Fruit fly (Drosophila melanogaster): ENCODE measurements around the gene CG17493.
A peak's percentile ranks its signal among the peaks of the same experiment; 100 is the strongest.

CG17493 gene

DNA sequence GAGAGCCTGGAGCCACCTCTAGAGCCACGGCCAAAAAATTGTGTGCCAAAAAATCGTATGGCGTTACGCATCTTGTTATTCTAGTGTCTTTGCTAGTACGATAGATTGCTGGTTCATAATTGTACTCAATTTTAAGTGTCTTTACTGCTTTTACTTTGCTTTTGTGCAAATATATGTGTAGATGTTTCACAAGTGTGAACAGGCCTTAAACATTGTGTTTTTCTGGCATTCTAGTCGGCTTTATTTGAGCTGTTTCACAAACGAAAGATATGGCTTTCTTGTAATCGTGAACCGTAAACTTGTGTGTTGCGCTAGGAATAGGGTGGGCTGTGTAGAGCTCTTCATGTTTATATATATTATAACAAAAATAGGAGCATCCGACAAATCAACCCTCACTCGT is at the start of gene CG17493:
Gene CG17493 (plus strand): TSS at position 25 of the 400 bp plus-strand sequence.
- no peak for TF ChIP-seq CG8478 (optimal IDR thresholded peaks at IDR 0.05)
- TF ChIP-seq CTCF (optimal IDR thresholded peaks at IDR 0.05): no peak

DNA sequence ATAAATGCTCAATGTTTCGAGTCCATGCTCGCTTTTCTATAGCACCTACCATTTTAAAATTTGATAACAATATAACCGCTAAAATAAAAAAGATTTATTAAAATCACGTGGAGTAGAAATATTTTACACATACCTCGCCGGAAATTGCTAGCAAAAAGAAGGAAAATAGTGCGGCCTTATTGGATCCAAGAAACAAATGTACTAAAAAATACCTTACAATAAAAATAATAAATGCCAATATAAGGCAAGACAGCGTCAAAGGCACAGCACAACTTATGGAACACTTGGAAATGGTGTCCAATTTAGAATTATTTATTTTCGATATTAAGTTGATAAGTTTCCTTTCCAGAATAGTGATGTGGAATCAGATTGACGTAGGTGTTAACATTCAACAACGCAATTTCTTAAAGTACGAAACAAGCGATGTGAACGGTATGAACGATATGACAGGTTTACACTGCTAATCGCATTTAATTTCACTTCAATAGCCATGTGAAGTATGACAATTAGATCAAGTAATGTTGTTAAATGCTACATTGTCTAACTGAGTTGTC is 13.3 kb upstream of the CG17493 start, which contains the start of gene RpL5:
Gene RpL5 (minus strand): TSS at position 397 of the 554 bp plus-strand sequence.
- peak in 1 of 2 experiments; percentile 15 for TF ChIP-seq CTCF (optimal IDR thresholded peaks at IDR 0.05)
- no peak for TF ChIP-seq CG8478 (optimal IDR thresholded peaks at IDR 0.05)

DNA sequence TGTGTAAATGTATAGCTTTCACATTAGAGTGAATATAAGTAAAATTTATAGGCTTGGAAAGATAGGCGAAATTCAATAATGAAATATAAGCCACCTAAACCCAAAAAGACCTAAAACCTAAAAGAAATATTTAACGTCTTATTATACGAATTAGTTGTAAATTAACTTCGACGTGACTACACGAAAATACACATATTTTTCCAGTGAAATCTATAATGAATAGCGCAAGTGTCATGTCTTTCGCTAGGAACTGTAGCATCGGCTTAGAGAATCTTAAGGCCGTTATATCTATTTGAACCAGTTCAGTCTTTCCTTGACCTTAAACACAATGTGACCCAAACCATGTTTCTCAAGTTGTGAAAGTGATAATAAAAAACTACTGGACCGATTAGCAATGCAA is 12.5 kb upstream of the CG17493 start, which contains the start of gene CG17490:
Gene CG17490 (plus strand): TSS at position 301 of the 400 bp plus-strand sequence.
- no peak for TF ChIP-seq CTCF (optimal IDR thresholded peaks at IDR 0.05)
- no peak for TF ChIP-seq CG8478 (optimal IDR thresholded peaks at IDR 0.05)

DNA sequence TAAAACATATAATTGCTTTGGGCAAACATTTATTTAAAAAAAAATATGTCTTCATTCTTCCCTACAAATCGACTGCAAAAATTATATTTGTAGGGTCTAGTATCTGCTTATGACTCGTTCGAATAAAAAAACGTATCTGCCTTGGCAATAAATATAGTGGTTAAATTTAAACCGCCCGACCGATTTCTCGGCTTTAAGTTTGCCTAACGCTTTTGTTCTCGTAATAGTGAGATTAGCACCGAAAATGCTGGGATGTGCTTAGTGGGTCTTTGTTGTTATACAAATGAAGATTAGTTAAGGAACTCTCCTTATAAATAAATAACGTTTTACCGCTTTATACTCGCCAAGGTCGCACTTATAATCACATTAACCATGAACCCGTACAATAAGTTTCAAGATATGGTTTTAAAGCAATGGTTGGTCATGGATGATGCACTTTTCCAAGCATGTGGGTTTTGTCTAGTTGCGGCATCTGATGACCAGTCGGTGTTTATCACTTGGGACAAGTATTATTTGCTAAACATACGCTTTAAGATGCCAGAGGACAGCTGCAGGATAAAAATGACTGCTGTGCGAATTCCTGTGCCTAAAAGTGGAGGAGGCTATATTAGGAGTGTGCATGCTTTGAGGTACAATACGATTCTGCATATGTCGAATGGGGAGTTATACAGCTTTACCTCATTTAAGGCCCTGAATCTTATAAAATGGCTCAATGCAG is 11.8 kb upstream of the CG17493 start:
- TF ChIP-seq CG8478 (optimal IDR thresholded peaks at IDR 0.05) (no peak), CTCF (optimal IDR thresholded peaks at IDR 0.05) (no peak)

DNA sequence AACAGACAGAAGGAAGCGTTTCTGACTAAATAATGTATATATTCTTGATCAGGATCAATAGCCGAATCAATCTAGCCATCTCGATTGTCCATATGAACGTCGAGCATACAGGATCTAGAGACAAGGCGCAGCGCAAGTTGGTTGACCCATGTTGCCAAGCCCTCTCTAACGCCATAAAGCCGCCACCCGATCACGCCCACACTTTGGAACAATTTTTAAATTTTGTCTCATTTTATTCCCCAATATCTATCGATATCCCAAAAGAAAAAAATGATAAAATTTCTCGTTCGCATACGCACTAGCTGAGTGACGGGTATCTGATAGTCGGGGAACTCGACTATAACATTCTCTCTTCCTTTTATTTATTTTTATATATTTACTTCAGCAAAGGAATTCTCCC is 16.4 kb downstream of the CG17493 start:
- TF ChIP-seq CG8478 (optimal IDR thresholded peaks at IDR 0.05): no peak
- no peak for TF ChIP-seq CTCF (optimal IDR thresholded peaks at IDR 0.05)

DNA sequence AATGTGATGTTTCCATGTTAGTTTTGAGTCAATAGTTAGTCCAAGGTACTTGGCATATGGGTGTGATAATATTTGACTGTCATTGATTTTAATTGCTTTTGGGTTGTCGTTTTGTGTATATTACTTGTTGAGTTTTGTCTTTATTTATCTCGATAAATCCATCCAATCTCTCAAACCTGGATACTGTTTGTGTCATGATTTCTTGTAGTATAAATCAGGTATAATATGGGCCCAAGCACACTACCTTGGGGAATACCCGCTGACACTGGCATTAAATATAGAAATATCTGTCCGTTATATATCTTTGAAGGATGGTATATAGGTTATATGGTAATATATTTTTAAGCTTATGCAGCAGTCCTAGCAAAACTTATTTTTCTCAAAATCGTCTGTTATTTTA is 17.6 kb downstream of the CG17493 start:
- TF ChIP-seq CTCF (optimal IDR thresholded peaks at IDR 0.05) (no peak), CG8478 (optimal IDR thresholded peaks at IDR 0.05) (no peak)

DNA sequence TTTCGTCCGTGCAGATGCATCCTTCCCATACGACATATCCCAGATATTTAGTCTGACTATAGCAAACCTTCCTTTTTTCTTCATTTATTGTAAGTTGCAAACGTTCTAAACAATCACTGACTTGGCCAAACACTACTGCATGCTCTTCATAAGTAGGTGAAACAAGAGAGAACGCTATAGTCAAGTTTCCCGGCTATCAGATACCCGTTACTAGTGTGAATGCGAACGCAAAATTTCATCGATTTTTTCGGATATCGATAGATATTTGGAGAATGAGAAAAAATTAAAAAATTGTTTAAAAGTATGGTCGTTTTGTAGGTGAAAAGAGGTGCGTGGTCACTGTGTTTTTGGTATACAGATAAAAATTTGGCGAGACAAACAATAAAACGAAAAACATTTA is 19.7 kb downstream of the CG17493 start:
- no peak for TF ChIP-seq CTCF (optimal IDR thresholded peaks at IDR 0.05)
- TF ChIP-seq CG8478 (optimal IDR thresholded peaks at IDR 0.05): no peak

DNA sequence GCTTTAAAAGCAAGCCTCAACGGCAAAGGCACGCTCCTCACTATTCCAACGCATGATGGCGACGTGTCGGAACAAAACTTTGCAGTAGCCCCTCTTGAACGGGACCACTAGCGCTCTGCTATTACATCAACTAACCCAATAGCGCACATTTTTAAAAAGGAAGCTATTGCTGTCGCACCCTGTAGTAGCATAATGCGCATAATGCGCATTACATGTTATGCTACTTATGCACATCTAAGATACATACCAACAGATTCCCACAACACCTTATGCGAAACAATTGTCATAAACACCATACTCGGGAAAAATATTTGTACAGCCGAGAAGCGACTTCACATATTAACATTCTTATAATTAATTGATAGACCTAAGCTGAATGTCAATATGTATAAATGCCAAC is 20.2 kb downstream of the CG17493 start:
- TF ChIP-seq CG8478 (optimal IDR thresholded peaks at IDR 0.05): no peak
- no peak for TF ChIP-seq CTCF (optimal IDR thresholded peaks at IDR 0.05)

DNA sequence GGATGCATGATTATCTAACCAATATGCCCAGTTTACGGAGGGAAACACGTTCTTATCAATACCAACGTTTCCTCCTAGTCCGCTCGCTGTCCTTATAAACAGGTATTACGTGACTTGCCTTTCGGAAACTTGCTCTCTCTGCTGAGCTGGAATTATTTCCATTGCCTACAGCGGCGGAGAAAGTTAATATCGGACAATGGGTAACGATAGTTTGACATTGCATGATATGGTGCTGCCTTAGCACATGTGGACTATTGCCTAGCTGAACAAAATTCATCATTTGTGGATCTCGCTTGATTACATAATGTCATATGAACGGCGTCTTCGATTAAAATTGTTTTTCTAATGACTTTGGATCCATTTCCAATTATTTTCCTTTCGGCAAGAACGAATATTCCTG is 24.4 kb downstream of the CG17493 start:
- TF ChIP-seq CTCF (optimal IDR thresholded peaks at IDR 0.05): no peak
- TF ChIP-seq CG8478 (optimal IDR thresholded peaks at IDR 0.05): no peak

DNA sequence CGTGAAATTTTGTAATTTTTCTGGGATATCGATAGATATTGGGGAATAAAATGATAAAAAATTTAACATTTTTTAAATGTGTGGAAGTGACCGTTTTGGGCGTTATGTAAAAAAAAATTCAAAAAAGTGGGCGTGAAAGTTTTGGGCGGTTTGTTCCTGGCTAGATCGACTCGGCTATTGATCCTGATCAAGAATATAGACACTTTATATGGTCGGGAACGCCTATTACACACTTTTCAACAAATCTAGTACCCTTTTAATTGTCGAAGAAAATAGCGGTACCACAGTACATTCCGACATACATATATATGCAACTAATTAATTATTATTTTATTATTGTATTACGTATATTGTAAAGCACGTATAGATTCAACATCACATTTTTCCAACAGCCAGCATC is 25.5 kb downstream of the CG17493 start:
- TF ChIP-seq CG8478 (optimal IDR thresholded peaks at IDR 0.05): no peak
- TF ChIP-seq CTCF (optimal IDR thresholded peaks at IDR 0.05): no peak

DNA sequence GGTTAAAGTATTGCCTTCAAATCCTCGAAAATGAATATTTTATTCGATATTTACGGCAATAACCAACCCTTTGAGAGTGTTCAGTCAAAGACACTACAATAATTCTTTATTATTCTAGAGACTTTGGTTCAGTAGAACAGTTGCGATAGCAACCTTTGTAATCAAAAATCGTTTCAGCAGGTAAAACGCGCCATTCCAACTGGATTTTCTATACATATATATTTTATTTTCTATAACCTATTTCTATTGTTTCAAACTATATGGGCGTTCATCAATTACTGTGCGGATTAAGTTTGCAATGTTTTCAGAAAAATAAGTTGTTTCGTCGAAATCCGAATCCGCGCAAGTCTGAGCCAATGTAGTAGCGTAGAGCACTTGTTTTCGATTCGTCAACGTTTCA is 28.0 kb downstream of the CG17493 start:
- TF ChIP-seq CTCF (optimal IDR thresholded peaks at IDR 0.05) (no peak), CG8478 (optimal IDR thresholded peaks at IDR 0.05) (no peak)

DNA sequence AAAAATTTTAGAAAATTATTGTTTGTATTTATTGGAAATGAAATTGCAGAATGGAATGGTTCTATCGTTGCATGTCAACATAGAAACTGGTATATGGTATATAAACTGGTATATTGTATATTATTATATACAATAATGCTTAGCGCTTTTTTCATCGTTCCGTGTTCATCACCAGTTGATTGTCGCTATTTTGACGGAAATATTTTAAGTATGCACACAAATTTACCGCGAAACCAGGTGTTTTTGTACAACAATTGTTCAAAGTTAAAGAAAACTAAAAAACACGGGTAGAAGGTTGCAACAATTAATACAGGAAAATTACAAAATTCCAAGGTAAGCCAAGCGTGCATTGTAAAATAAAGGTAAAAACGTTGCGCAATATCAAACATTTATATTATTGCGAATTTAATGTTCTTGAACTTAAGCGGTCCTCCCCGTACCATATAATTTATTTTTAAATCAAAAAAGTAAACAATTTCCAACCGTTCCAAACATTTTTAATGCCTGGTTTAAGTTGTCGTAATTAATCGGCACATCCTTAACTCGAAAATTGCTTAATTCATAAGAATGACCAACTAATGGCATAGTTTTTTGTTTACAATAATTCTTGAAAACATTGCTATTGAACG is 29.2 kb downstream of the CG17493 start, which contains the start of gene Slmap:
Gene Slmap (plus strand): TSS at position 153 of the 629 bp plus-strand sequence.
- TF ChIP-seq CG8478 (optimal IDR thresholded peaks at IDR 0.05) (no peak), CTCF (optimal IDR thresholded peaks at IDR 0.05) (no peak)
